Fruit fly (Drosophila melanogaster) whole organism, prepupa: ENCODE results near the gene Nepl3.
A peak's percentile ranks its signal among the peaks of the same experiment; 100 is the strongest.

Experiments
- Blimp-1 ChIP-seq: fragments of 200-800 bp; sonication (Bioruptor generic); optimal IDR thresholded peaks from 3 replicates; lab custom pipeline; 2017; ENCODE audit warnings: missing biosample characterization, missing genetic modification characterization, mild to moderate bottlenecking, moderate library complexity, missing genetic modification reagents
- CG10631 ChIP-seq: fragments of 200-800 bp; sonication (Bioruptor generic); optimal IDR thresholded peaks from 2 replicates; lab custom pipeline; 2016; ENCODE audit warnings: missing biosample characterization, missing genetic modification characterization
- CG11762 ChIP-seq: fragments of 200-800 bp; sonication (Bioruptor generic); optimal IDR thresholded peaks from 3 replicates; lab custom pipeline; 2016; ENCODE audit warnings: missing biosample characterization, missing genetic modification characterization; ENCODE audit not compliant: insufficient read depth
- CG11902 ChIP-seq: fragments of 200-800 bp; sonication (Bioruptor generic); optimal IDR thresholded peaks from 3 replicates; lab custom pipeline; 2016; ENCODE audit warnings: missing biosample characterization, missing genetic modification characterization
- CG15336 ChIP-seq: fragments of 200-800 bp; sonication (Bioruptor generic); IDR thresholded peaks from 2 replicates; pipeline ENCODE4 v1.3.6; 2022; ENCODE audit warnings: missing biosample characterization, missing genetic modification characterization
- CG1621 ChIP-seq: fragments of 200-800 bp; sonication (Bioruptor generic); optimal IDR thresholded peaks from 3 replicates; lab custom pipeline; 2018; ENCODE audit warnings: missing biosample characterization, mild to moderate bottlenecking, missing genetic modification characterization
- CG3032 ChIP-seq: fragments of 200-800 bp; optimal IDR thresholded peaks from 2 replicates; lab custom pipeline; 2019; ENCODE audit warnings: missing biosample characterization, mild to moderate bottlenecking, missing genetic modification characterization, moderate library complexity
- CG31627 ChIP-seq: fragments of 200-800 bp; sonication (Bioruptor generic); optimal IDR thresholded peaks from 3 replicates; lab custom pipeline; 2016; ENCODE audit warnings: missing biosample characterization, missing genetic modification characterization
- CG32006 ChIP-seq: fragments of 200-800 bp; sonication (Bioruptor generic); optimal IDR thresholded peaks from 3 replicates; lab custom pipeline; 2017; ENCODE audit warnings: missing biosample characterization, mild to moderate bottlenecking, missing genetic modification characterization
- CG34406 ChIP-seq: fragments of 200-800 bp; sonication (Bioruptor generic); optimal IDR thresholded peaks from 3 replicates; lab custom pipeline; 2016; ENCODE audit warnings: missing biosample characterization, missing genetic modification characterization
- CG3919 ChIP-seq: fragments of 200-800 bp; sonication (Bioruptor generic); optimal IDR thresholded peaks from 3 replicates; lab custom pipeline; 2016; ENCODE audit warnings: missing biosample characterization, missing genetic modification characterization
- CG6163 ChIP-seq: fragments of 200-800 bp; sonication (Bioruptor generic); IDR thresholded peaks from 3 replicates; pipeline ENCODE4 v1.3.6; 2022; ENCODE audit warnings: missing biosample characterization, missing genetic modification characterization
- CG6276 ChIP-seq: fragments of 200-800 bp; sonication (Bioruptor generic); optimal IDR thresholded peaks from 2 replicates; lab custom pipeline; 2017; ENCODE audit warnings: missing biosample characterization, mild to moderate bottlenecking, missing genetic modification characterization
- CG6792 ChIP-seq: fragments of 200-800 bp; sonication (Bioruptor generic); optimal IDR thresholded peaks from 3 replicates; lab custom pipeline; 2016; ENCODE audit warnings: missing biosample characterization, missing genetic modification characterization
- CG6808 ChIP-seq: fragments of 200-800 bp; sonication (Bioruptor generic); optimal IDR thresholded peaks from 3 replicates; lab custom pipeline; 2017; ENCODE audit warnings: missing biosample characterization, missing genetic modification characterization, mild to moderate bottlenecking, moderate library complexity, missing genetic modification reagents
- CG6854 ChIP-seq: fragments of 200-800 bp; sonication (Bioruptor generic); optimal IDR thresholded peaks from 2 replicates; lab custom pipeline; 2017; ENCODE audit warnings: missing biosample characterization, mild to moderate bottlenecking, missing genetic modification characterization
- CG8119 ChIP-seq: fragments of 200-800 bp; sonication (Bioruptor generic); IDR thresholded peaks from 3 replicates; pipeline ENCODE4 v1.3.6; 2022; ENCODE audit warnings: missing biosample characterization, missing genetic modification characterization
- CG8632 ChIP-seq: fragments of 200-800 bp; sonication (Bioruptor generic); optimal IDR thresholded peaks from 3 replicates; lab custom pipeline; 2016; ENCODE audit warnings: missing biosample characterization, missing genetic modification characterization
- CG9139 ChIP-seq: fragments of 200-800 bp; sonication (Bioruptor generic); optimal IDR thresholded peaks from 3 replicates; lab custom pipeline; 2017; ENCODE audit warnings: missing biosample characterization, mild to moderate bottlenecking, missing genetic modification characterization
- Ets21C ChIP-seq: fragments of 200-800 bp; sonication (Bioruptor generic); optimal IDR thresholded peaks from 3 replicates; lab custom pipeline; 2016; ENCODE audit warnings: missing biosample characterization, missing genetic modification characterization
- Ets96B ChIP-seq: fragments of 200-800 bp; optimal IDR thresholded peaks from 2 replicates; lab custom pipeline; 2019; ENCODE audit warnings: missing biosample characterization, mild to moderate bottlenecking, missing genetic modification characterization, moderate library complexity
- Gug ChIP-seq: fragments of 200-800 bp; sonication (Bioruptor generic); IDR thresholded peaks from 2 replicates; pipeline ENCODE4 v1.3.6; 2022; ENCODE audit warnings: missing biosample characterization, missing genetic modification characterization
- Hr38 ChIP-seq: sonication (Bioruptor generic); optimal IDR thresholded peaks from 2 replicates; lab custom pipeline; 2016; ENCODE audit warnings: missing biosample characterization, missing genetic modification characterization
- Hr39 ChIP-seq: fragments of 200-800 bp; sonication (Bioruptor generic); optimal IDR thresholded peaks from 2 replicates; lab custom pipeline; 2016; ENCODE audit warnings: missing biosample characterization, missing genetic modification characterization
- Hr4 ChIP-seq: fragments of 200-800 bp; sonication (Bioruptor generic); optimal IDR thresholded peaks from 3 replicates; lab custom pipeline; 2016; ENCODE audit warnings: missing biosample characterization, missing genetic modification characterization
- Lpt ChIP-seq: fragments of 200-800 bp; sonication (Bioruptor generic); optimal IDR thresholded peaks from 3 replicates; lab custom pipeline; 2016; ENCODE audit warnings: missing biosample characterization, missing genetic modification characterization
- Met ChIP-seq: fragments of 200-800 bp; sonication (Bioruptor generic); optimal IDR thresholded peaks from 3 replicates; lab custom pipeline; 2016; ENCODE audit warnings: missing biosample characterization, missing genetic modification characterization
- OdsH ChIP-seq: fragments of 200-800 bp; sonication (Bioruptor generic); optimal IDR thresholded peaks from 3 replicates; lab custom pipeline; 2016; ENCODE audit warnings: missing biosample characterization, missing genetic modification characterization
- Smox ChIP-seq: fragments of 200-800 bp; sonication (Bioruptor generic); optimal IDR thresholded peaks from 3 replicates; lab custom pipeline; 2016; ENCODE audit warnings: missing biosample characterization, missing genetic modification characterization
- Sox102F ChIP-seq: fragments of 200-800 bp; sonication (Bioruptor generic); optimal IDR thresholded peaks from 2 replicates; lab custom pipeline; 2016; ENCODE audit warnings: missing biosample characterization, mild to moderate bottlenecking, missing genetic modification characterization
- Sox14 ChIP-seq: fragments of 200-800 bp; sonication (Bioruptor generic); optimal IDR thresholded peaks from 3 replicates; lab custom pipeline; 2016; ENCODE audit warnings: missing biosample characterization, missing genetic modification characterization
- Sox15 ChIP-seq: fragments of 200-800 bp; sonication (Bioruptor generic); optimal IDR thresholded peaks from 3 replicates; lab custom pipeline; 2016; ENCODE audit warnings: missing biosample characterization, missing genetic modification characterization
- achi ChIP-seq: fragments of 200-800 bp; sonication (Bioruptor generic); optimal IDR thresholded peaks from 3 replicates; lab custom pipeline; 2016; ENCODE audit warnings: missing biosample characterization, missing genetic modification characterization
- acj6 ChIP-seq: fragments of 200-800 bp; sonication (Bioruptor generic); optimal IDR thresholded peaks from 3 replicates; lab custom pipeline; 2016; ENCODE audit warnings: missing biosample characterization, missing genetic modification characterization
- cyc ChIP-seq: fragments of 200-800 bp; sonication (Bioruptor generic); optimal IDR thresholded peaks from 3 replicates; lab custom pipeline; 2016; ENCODE audit warnings: missing biosample characterization, missing genetic modification characterization
- eg ChIP-seq: fragments of 200-800 bp; sonication (Bioruptor generic); IDR thresholded peaks from 3 replicates; pipeline ENCODE4 v1.3.6; 2022; ENCODE audit warnings: missing biosample characterization, missing genetic modification characterization
- esn ChIP-seq: fragments of 200-800 bp; sonication (Bioruptor generic); optimal IDR thresholded peaks from 2 replicates; lab custom pipeline; 2016; ENCODE audit warnings: missing biosample characterization, mild to moderate bottlenecking, missing genetic modification characterization, moderate library complexity
- fkh ChIP-seq: fragments of 200-800 bp; sonication (Bioruptor generic); optimal IDR thresholded peaks from 3 replicates; lab custom pipeline; 2017; ENCODE audit warnings: missing biosample characterization, mild to moderate bottlenecking, missing genetic modification characterization, moderate library complexity
- lz ChIP-seq: fragments of 200-800 bp; sonication (Bioruptor generic); optimal IDR thresholded peaks from 3 replicates; lab custom pipeline; 2016; ENCODE audit warnings: missing biosample characterization, missing genetic modification characterization
- salr ChIP-seq, 2 experiments: fragments of 200-800 bp; sonication (Bioruptor generic); optimal IDR thresholded peaks; 3 replicates each; lab custom pipeline; 2016 to 2018; ENCODE audit warnings: missing biosample characterization in 2 of 2, missing genetic modification characterization in 2 of 2, mild to moderate bottlenecking in 1 of 2
- spab ChIP-seq: fragments of 200-800 bp; sonication (Bioruptor generic); optimal IDR thresholded peaks from 2 replicates; lab custom pipeline; 2017; ENCODE audit warnings: missing biosample characterization, mild to moderate bottlenecking, missing genetic modification characterization, missing genetic modification reagents
- ss ChIP-seq, 2 experiments: fragments of 200-800 bp; sonication (Bioruptor generic); optimal IDR thresholded peaks; 2 replicates in 1 of 2; 3 replicates in 1 of 2; lab custom pipeline; 2017 to 2018; ENCODE audit warnings: mild to moderate bottlenecking in 2 of 2, missing biosample characterization in 2 of 2, missing genetic modification characterization in 2 of 2, moderate library complexity in 1 of 2
- svp ChIP-seq: fragments of 200-800 bp; sonication (Bioruptor generic); peaks from one replicate; lab custom pipeline; 2016; ENCODE audit warnings: missing biosample characterization, missing genetic modification characterization
- topi ChIP-seq: fragments of 200-800 bp; sonication (Bioruptor generic); optimal IDR thresholded peaks from 3 replicates; lab custom pipeline; 2016; ENCODE audit warnings: missing biosample characterization, missing genetic modification characterization
- vri ChIP-seq: fragments of 200-800 bp; sonication (Bioruptor generic); optimal IDR thresholded peaks from 3 replicates; lab custom pipeline; 2016; ENCODE audit warnings: missing biosample characterization, mild to moderate bottlenecking, missing genetic modification characterization

The Nepl3 gene

DNA sequence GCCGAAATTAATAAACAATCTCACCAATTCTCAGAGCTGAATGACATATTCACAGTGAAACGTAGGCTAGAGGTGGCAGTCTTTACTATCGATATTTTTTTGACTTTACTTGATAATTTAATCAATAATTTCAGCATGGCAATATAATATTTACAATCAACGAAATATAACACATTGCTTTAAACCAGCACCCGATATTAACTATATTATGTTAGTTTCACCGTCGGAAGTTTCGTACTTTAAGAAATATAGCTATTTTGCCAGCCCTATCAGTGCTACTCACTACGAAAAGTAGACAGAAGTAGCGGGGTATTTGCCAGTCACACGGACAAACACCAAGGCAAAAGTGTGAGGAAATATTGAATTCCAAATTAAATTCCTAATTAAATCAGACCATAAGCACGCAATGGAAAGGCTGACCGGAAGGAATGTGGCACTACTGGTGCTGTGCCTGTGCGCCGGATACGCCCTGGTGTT lies 47.2 kb downstream of the Nepl3 start, which contains the start of the genes CG31917, Tfb5 and SelT:
CG31917 (minus strand) TSS at position 51 of the 477 bp plus-strand sequence.
Tfb5 (minus strand) TSS at position 51 of the 477 bp plus-strand sequence.
SelT (plus strand) TSS at position 139 of the 477 bp plus-strand sequence.
- TF ChIP-seq eg (GFP tag; lab: Robert Waterston, UW) = peak; percentile 63; the same call in 2 of the 3 replicates
- peak; percentile 50 for TF ChIP-seq Sox14 (GFP tag; lab: Kevin White, UChicago)
- peak; percentile 48 for TF ChIP-seq CG3032 (tag; lab: Kevin White, UChicago)
- TF ChIP-seq CG8632 (GFP tag; lab: Kevin White, UChicago) = no peak
- TF ChIP-seq CG11902 (GFP tag; lab: Kevin White, UChicago) = peak; percentile 1
- TF ChIP-seq esn = peak; percentile 73
- peak; percentile 52 for TF ChIP-seq Ets96B (tag; lab: Kevin White, UChicago)
- peak; percentile 42 for TF ChIP-seq CG6792 (GFP tag; lab: Kevin White, UChicago)
- TF ChIP-seq salr (GFP tag; optimal IDR thresholded peaks at IDR 0.05; lab: Kevin White, UChicago) = no peak
- TF ChIP-seq CG15336 (GFP tag; lab: Robert Waterston, UW) = no peak
- peak; percentile 31 for TF ChIP-seq Sox15 (GFP tag; lab: Kevin White, UChicago)
- peak; percentile 65 for TF ChIP-seq lz (GFP tag; lab: Kevin White, UChicago)
- no peak for TF ChIP-seq Sox102F (GFP tag; lab: Kevin White, UChicago)
- TF ChIP-seq CG6163 = peak; percentile 12; the same call in 1 of the 3 replicates
- TF ChIP-seq Ets21C = peak; percentile 54
- TF ChIP-seq CG31627 (GFP tag; lab: Kevin White, UChicago) = peak; percentile 58
- TF ChIP-seq svp (GFP tag; lab: Kevin White, UChicago) = peak; percentile 86
- TF ChIP-seq Smox (GFP tag; lab: Kevin White, UChicago) = peak; percentile 59
- no peak for TF ChIP-seq CG8119 (GFP tag; lab: Robert Waterston, UW)
- TF ChIP-seq Blimp-1 (GFP tag; lab: Kevin White, UChicago) = no peak
- TF ChIP-seq acj6 (GFP tag; lab: Kevin White, UChicago) = peak; percentile 65
- TF ChIP-seq CG34406 (GFP tag; lab: Kevin White, UChicago) = peak; percentile 5
- no peak for TF ChIP-seq CG6276
- no peak for TF ChIP-seq OdsH (GFP tag; lab: Kevin White, UChicago)
- TF ChIP-seq Hr39 (GFP tag; lab: Kevin White, UChicago) = peak; percentile 65
- peak; percentile 43 for TF ChIP-seq topi (GFP tag; lab: Kevin White, UChicago)
- TF ChIP-seq cyc (GFP tag; lab: Kevin White, UChicago) = peak; percentile 58
- TF ChIP-seq achi (GFP tag; lab: Kevin White, UChicago) = peak; percentile 33
- no peak for TF ChIP-seq fkh (GFP tag; lab: Kevin White, UChicago)

DNA sequence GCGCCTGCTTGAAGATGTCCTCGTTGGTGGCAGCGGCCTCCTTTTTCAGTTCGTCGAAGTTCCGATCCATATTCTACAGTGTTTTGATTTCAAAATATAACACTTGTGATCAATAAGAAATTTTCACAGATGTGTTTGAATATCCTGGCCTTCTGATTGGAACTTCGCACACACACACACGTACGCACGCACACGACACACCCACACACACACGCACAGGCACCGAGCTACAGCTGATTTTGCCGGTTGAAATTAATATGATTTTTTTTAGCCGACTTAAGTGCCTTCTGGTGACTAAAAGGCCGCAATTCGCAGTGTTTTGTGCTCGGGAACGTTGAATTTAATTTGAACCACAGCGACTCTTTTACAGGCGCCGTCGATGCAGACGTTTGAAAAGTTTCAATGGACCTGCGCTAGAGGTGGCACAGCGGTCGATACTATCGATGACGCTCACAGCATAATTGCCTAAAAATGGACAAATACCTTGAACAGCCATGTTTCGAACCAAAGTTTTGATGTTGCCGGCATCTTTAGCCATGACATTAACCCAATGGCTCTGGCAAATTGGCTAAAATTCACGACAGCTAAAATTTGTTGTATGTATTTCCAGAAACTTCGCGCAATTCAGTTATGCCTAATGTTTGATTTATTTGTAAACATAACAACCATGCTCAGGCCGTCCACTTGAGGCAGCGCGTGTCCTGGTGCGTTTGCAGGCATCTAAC lies 48.6 kb downstream of the Nepl3 start, which contains the start of gene Rtnl1:
Rtnl1 (minus strand) TSS at position 415 of the 725 bp plus-strand sequence.
- TF ChIP-seq Met (no peak), CG32006 (no peak), CG3919 (GFP tag; lab: Kevin White, UChicago) (peak; percentile 21), Lpt (no peak), ss (GFP tag; optimal IDR thresholded peaks at IDR 0.05; lab: Kevin White, UChicago) (peak in 1 of 2 experiments; percentile 42), CG6792 (GFP tag; lab: Kevin White, UChicago) (no peak), CG6854 (GFP tag; lab: Kevin White, UChicago) (peak; percentile 54), spab (GFP tag; lab: Kevin White, UChicago) (no peak), CG9139 (no peak), CG1621 (tag; lab: Kevin White, UChicago) (peak; percentile 2), CG11762 (GFP tag; lab: Kevin White, UChicago) (no peak), esn (peak; percentile 54), CG6163 (no peak), topi (GFP tag; lab: Kevin White, UChicago) (peak; percentile 12), CG11902 (GFP tag; lab: Kevin White, UChicago) (no peak), salr (GFP tag; optimal IDR thresholded peaks at IDR 0.05; lab: Kevin White, UChicago) (no peak), Gug (GFP tag; lab: Robert Waterston, UW) (no peak), eg (GFP tag; lab: Robert Waterston, UW) (no peak), lz (GFP tag; lab: Kevin White, UChicago) (peak; percentile 35), Blimp-1 (GFP tag; lab: Kevin White, UChicago) (no peak), CG3032 (tag; lab: Kevin White, UChicago) (peak; percentile 17), CG34406 (GFP tag; lab: Kevin White, UChicago) (no peak), Hr38 (no peak), Ets21C (no peak), Sox15 (GFP tag; lab: Kevin White, UChicago) (no peak), CG10631 (GFP tag; lab: Kevin White, UChicago) (no peak), vri (GFP tag; lab: Kevin White, UChicago) (peak; percentile 30), svp (GFP tag; lab: Kevin White, UChicago) (no peak), CG6808 (no peak), Hr4 (GFP tag; lab: Kevin White, UChicago) (no peak), cyc (GFP tag; lab: Kevin White, UChicago) (no peak), CG31627 (GFP tag; lab: Kevin White, UChicago) (no peak), CG15336 (GFP tag; lab: Robert Waterston, UW) (0 out of 2 replicates have a peak, but pooled peaks have one; percentile 14)
